Fruit fly (Drosophila melanogaster) whole organism, embryonic: ENCODE data around the gene CG9737.
A peak's percentile ranks its signal among the peaks of the same experiment; 100 is the strongest.

Experiments
- BtbVII ChIP-seq: fragments of 200-800 bp; sonication (Bioruptor generic); optimal IDR thresholded peaks from 3 replicates; lab custom pipeline; 2017; ENCODE audit warnings: missing biosample characterization, mild to moderate bottlenecking, missing genetic modification characterization
- CG10209 ChIP-seq: fragments of 200-800 bp; sonication (Bioruptor generic); optimal IDR thresholded peaks from 3 replicates; lab custom pipeline; 2017; ENCODE audit warnings: missing biosample characterization, mild to moderate bottlenecking, missing genetic modification characterization, missing genetic modification reagents
- CG10366 ChIP-seq: fragments of 200-800 bp; sonication (Bioruptor generic); IDR thresholded peaks from 2 replicates; pipeline ENCODE4 v1.3.6; 2022; ENCODE audit warnings: missing biosample characterization, missing genetic modification characterization
- CG10431 ChIP-seq: fragments of 200-800 bp; sonication (Bioruptor generic); optimal IDR thresholded peaks from 3 replicates; lab custom pipeline; 2018; ENCODE audit warnings: missing biosample characterization, mild to moderate bottlenecking, missing genetic modification characterization
- CG10543 ChIP-seq: fragments of 200-800 bp; sonication (Bioruptor generic); optimal IDR thresholded peaks from 3 replicates; lab custom pipeline; 2017; ENCODE audit warnings: missing biosample characterization, mild to moderate bottlenecking, missing genetic modification characterization, moderate library complexity
- CG1233 ChIP-seq: fragments of 200-800 bp; sonication (Bioruptor generic); optimal IDR thresholded peaks from 4 replicates; lab custom pipeline; 2018; ENCODE audit warnings: missing biosample characterization, mild to moderate bottlenecking, missing genetic modification characterization
- CG12744 ChIP-seq: fragments of 200-800 bp; sonication (Bioruptor generic); optimal IDR thresholded peaks from 2 replicates; lab custom pipeline; 2016; ENCODE audit warnings: missing biosample characterization, missing genetic modification characterization
- CG13894 ChIP-seq: fragments of 200-800 bp; sonication (Bioruptor generic); optimal IDR thresholded peaks from 3 replicates; lab custom pipeline; 2018; ENCODE audit warnings: missing biosample characterization, mild to moderate bottlenecking, missing genetic modification characterization, moderate library complexity
- CG14667 ChIP-seq: fragments of 200-800 bp; sonication (Bioruptor generic); IDR thresholded peaks from 2 replicates; pipeline ENCODE4 v1.3.6; 2022; ENCODE audit warnings: missing biosample characterization, missing genetic modification characterization
- CG15011 ChIP-seq: fragments of 200-800 bp; sonication (Bioruptor generic); optimal IDR thresholded peaks from 3 replicates; lab custom pipeline; 2018; ENCODE audit warnings: missing biosample characterization, mild to moderate bottlenecking, missing genetic modification characterization
- CG15269 ChIP-seq: fragments of 200-800 bp; sonication (Bioruptor generic); optimal IDR thresholded peaks from 2 replicates; lab custom pipeline; 2018; ENCODE audit warnings: missing biosample characterization, mild to moderate bottlenecking, missing genetic modification characterization, moderate library complexity
- CG1792 ChIP-seq: fragments of 200-800 bp; sonication (Bioruptor generic); optimal IDR thresholded peaks from 2 replicates; lab custom pipeline; 2016; ENCODE audit warnings: missing biosample characterization, missing genetic modification characterization
- CG30403 ChIP-seq: fragments of 200-800 bp; sonication (Bioruptor generic); optimal IDR thresholded peaks from 3 replicates; lab custom pipeline; 2016; ENCODE audit warnings: missing biosample characterization, missing genetic modification characterization
- CG31365 ChIP-seq: fragments of 200-800 bp; sonication (Bioruptor generic); optimal IDR thresholded peaks from 2 replicates; lab custom pipeline; 2018; ENCODE audit warnings: missing biosample characterization, mild to moderate bottlenecking, missing genetic modification characterization
- CG3838 ChIP-seq: fragments of 200-800 bp; sonication (Bioruptor generic); optimal IDR thresholded peaks from 3 replicates; lab custom pipeline; 2016; ENCODE audit warnings: missing biosample characterization, missing genetic modification characterization
- CG4282 ChIP-seq: fragments of 200-800 bp; sonication (Bioruptor generic); optimal IDR thresholded peaks from 2 replicates; lab custom pipeline; 2016; ENCODE audit warnings: missing biosample characterization, missing genetic modification characterization
- CG4328 ChIP-seq: fragments of 200-800 bp; sonication (Bioruptor generic); optimal IDR thresholded peaks from 3 replicates; lab custom pipeline; 2017; ENCODE audit warnings: missing biosample characterization, missing genetic modification reagents, missing genetic modification characterization
- CG6272 ChIP-seq: fragments of 200-800 bp; sonication (Bioruptor generic); IDR thresholded peaks from 2 replicates; pipeline ENCODE4 v1.3.6; 2022; ENCODE audit warnings: missing biosample characterization, missing genetic modification characterization
- CG6854 ChIP-seq: fragments of 200-800 bp; sonication (Bioruptor generic); optimal IDR thresholded peaks from 3 replicates; lab custom pipeline; 2017; ENCODE audit warnings: missing biosample characterization, mild to moderate bottlenecking, missing genetic modification characterization
- CG7271 ChIP-seq: fragments of 200-800 bp; sonication (Bioruptor generic); optimal IDR thresholded peaks from 2 replicates; lab custom pipeline; 2018; ENCODE audit warnings: missing biosample characterization, mild to moderate bottlenecking, missing genetic modification characterization, moderate library complexity
- D19A ChIP-seq: fragments of 200-800 bp; optimal IDR thresholded peaks from 3 replicates; lab custom pipeline; 2019; ENCODE audit warnings: missing biosample characterization, mild to moderate bottlenecking, missing genetic modification characterization, moderate library complexity
- Doc2 ChIP-seq: fragments of 200-800 bp; sonication (Bioruptor generic); IDR thresholded peaks from 2 replicates; pipeline ENCODE4 v1.3.6; 2022; ENCODE audit warnings: missing biosample characterization, missing genetic modification characterization
- Dref ChIP-seq: fragments of 200-800 bp; sonication (Bioruptor generic); IDR thresholded peaks from 2 replicates; pipeline ENCODE4 v1.3.6; 2022; ENCODE audit warnings: missing biosample characterization, missing genetic modification characterization
- Fer3 ChIP-seq: fragments of 200-800 bp; sonication (Bioruptor generic); optimal IDR thresholded peaks from 2 replicates; lab custom pipeline; 2018; ENCODE audit warnings: missing biosample characterization, mild to moderate bottlenecking, missing genetic modification characterization, moderate library complexity
- Hand ChIP-seq: fragments of 200-800 bp; sonication (Bioruptor generic); optimal IDR thresholded peaks from 2 replicates; lab custom pipeline; 2017; ENCODE audit warnings: mild to moderate bottlenecking, missing biosample characterization, missing genetic modification reagents, missing genetic modification characterization
- Lhr ChIP-seq: fragments of 200-800 bp; sonication (Bioruptor generic); optimal IDR thresholded peaks from 3 replicates; lab custom pipeline; 2017; ENCODE audit warnings: mild to moderate bottlenecking, missing biosample characterization, missing genetic modification reagents, missing genetic modification characterization
- MBD-R2 ChIP-seq: fragments of 200-800 bp; sonication (Bioruptor generic); IDR thresholded peaks from 2 replicates; pipeline ENCODE4 v1.3.6; 2022; ENCODE audit warnings: missing biosample characterization, missing genetic modification characterization
- Med ChIP-seq: fragments of 200-800 bp; sonication (Bioruptor generic); peaks from one replicate; lab custom pipeline; 2016; ENCODE audit warnings: missing biosample characterization, missing genetic modification characterization, mild to moderate bottlenecking, inconsistent platforms, moderate library complexity
- Oli ChIP-seq: fragments of 200-800 bp; sonication (Bioruptor generic); optimal IDR thresholded peaks from 2 replicates; lab custom pipeline; 2018; ENCODE audit warnings: missing biosample characterization, mild to moderate bottlenecking, missing genetic modification characterization, moderate library complexity
- Ravus ChIP-seq: fragments of 200-800 bp; sonication (Bioruptor generic); IDR thresholded peaks from 2 replicates; pipeline ENCODE4 v1.3.6; 2022; ENCODE audit warnings: missing biosample characterization, missing genetic modification characterization
- Xbp1 ChIP-seq: fragments of 200-800 bp; sonication (Bioruptor generic); optimal IDR thresholded peaks from 3 replicates; lab custom pipeline; 2016; ENCODE audit warnings: missing biosample characterization, mild to moderate bottlenecking, missing genetic modification characterization
- ac ChIP-seq: fragments of 200-800 bp; sonication (Bioruptor generic); optimal IDR thresholded peaks from 3 replicates; lab custom pipeline; 2017; ENCODE audit warnings: missing biosample characterization, mild to moderate bottlenecking, missing genetic modification characterization
- ash1 ChIP-seq: fragments of 200-800 bp; sonication (Bioruptor generic); optimal IDR thresholded peaks from 2 replicates; lab custom pipeline; 2018; ENCODE audit warnings: missing biosample characterization, mild to moderate bottlenecking, missing genetic modification characterization
- bbx ChIP-seq: fragments of 200-800 bp; sonication (Bioruptor generic); IDR thresholded peaks from 2 replicates; pipeline ENCODE4 v1.3.6; 2022; ENCODE audit warnings: missing biosample characterization, missing genetic modification characterization; ENCODE audit not compliant: partially characterized antibody
- bcd ChIP-seq: fragments of 200-800 bp; sonication (Bioruptor generic); optimal IDR thresholded peaks from 2 replicates; lab custom pipeline; 2017; ENCODE audit warnings: missing biosample characterization, mild to moderate bottlenecking, missing genetic modification characterization
- bowl ChIP-seq: fragments of 200-800 bp; sonication (Bioruptor generic); IDR thresholded peaks from 2 replicates; pipeline ENCODE4 v1.3.6; 2022; ENCODE audit warnings: missing biosample characterization, missing genetic modification characterization
- bsh ChIP-seq, 2 experiments: fragments of 200-800 bp; sonication (Bioruptor generic); optimal IDR thresholded peaks; 2 replicates each; lab custom pipeline; 2017 to 2018; ENCODE audit warnings: mild to moderate bottlenecking in 2 of 2, missing biosample characterization in 2 of 2, missing genetic modification characterization in 2 of 2, moderate library complexity in 1 of 2
- dm ChIP-seq: fragments of 200-800 bp; sonication (Bioruptor generic); optimal IDR thresholded peaks from 3 replicates; lab custom pipeline; 2016; ENCODE audit warnings: missing biosample characterization, missing genetic modification characterization
- fd64A ChIP-seq: fragments of 200-800 bp; sonication (Bioruptor generic); optimal IDR thresholded peaks from 3 replicates; lab custom pipeline; 2018; ENCODE audit warnings: missing biosample characterization, mild to moderate bottlenecking, missing genetic modification characterization
- gem ChIP-seq: fragments of 200-800 bp; sonication (Bioruptor generic); optimal IDR thresholded peaks from 2 replicates; lab custom pipeline; 2019; ENCODE audit warnings: missing biosample characterization, mild to moderate bottlenecking, missing genetic modification characterization, moderate library complexity
- jumu ChIP-seq: fragments of 200-800 bp; sonication (Bioruptor generic); optimal IDR thresholded peaks from 3 replicates; lab custom pipeline; 2016; ENCODE audit warnings: missing biosample characterization, missing genetic modification characterization
- kni ChIP-seq: fragments of 200-800 bp; sonication (Bioruptor generic); optimal IDR thresholded peaks from 3 replicates; lab custom pipeline; 2017; ENCODE audit warnings: mild to moderate bottlenecking, missing biosample characterization, missing genetic modification reagents, missing genetic modification characterization
- mld ChIP-seq: fragments of 200-800 bp; sonication (Bioruptor generic); IDR thresholded peaks from 3 replicates; pipeline ENCODE4 v1.3.6; 2022; ENCODE audit warnings: missing biosample characterization, missing genetic modification characterization; ENCODE audit not compliant: partially characterized antibody
- odd ChIP-seq: fragments of 200-800 bp; sonication (Bioruptor generic); optimal IDR thresholded peaks from 2 replicates; lab custom pipeline; 2017; ENCODE audit warnings: missing biosample characterization, mild to moderate bottlenecking, missing genetic modification characterization
- ranshi ChIP-seq: fragments of 200-800 bp; sonication (Bioruptor generic); IDR thresholded peaks from 2 replicates; pipeline ENCODE4 v1.3.6; 2022; ENCODE audit warnings: missing biosample characterization, missing genetic modification characterization
- schlank ChIP-seq: fragments of 200-800 bp; sonication (Bioruptor generic); optimal IDR thresholded peaks from 2 replicates; lab custom pipeline; 2018; ENCODE audit warnings: missing biosample characterization, mild to moderate bottlenecking, missing genetic modification characterization
- slp2 ChIP-seq: fragments of 200-800 bp; sonication (Bioruptor generic); optimal IDR thresholded peaks from 2 replicates; lab custom pipeline; 2016; ENCODE audit warnings: missing biosample characterization, missing genetic modification characterization
- stc ChIP-seq: fragments of 200-800 bp; sonication (Bioruptor generic); IDR thresholded peaks from 2 replicates; pipeline ENCODE4 v1.3.6; 2022; ENCODE audit warnings: missing biosample characterization, missing genetic modification characterization
- tna ChIP-seq: fragments of 200-800 bp; sonication (Bioruptor generic); IDR thresholded peaks from 2 replicates; pipeline ENCODE4 v1.3.6; 2022; ENCODE audit warnings: missing biosample characterization, missing genetic modification characterization; ENCODE audit not compliant: partially characterized antibody
- vfl ChIP-seq: fragments of 200-800 bp; sonication (Bioruptor generic); optimal IDR thresholded peaks from 2 replicates; lab custom pipeline; 2016; ENCODE audit warnings: missing biosample characterization, missing genetic modification characterization
- wdn ChIP-seq: fragments of 200-800 bp; sonication (Bioruptor generic); IDR thresholded peaks from 2 replicates; pipeline ENCODE4 v1.3.6; 2022; ENCODE audit warnings: missing biosample characterization, missing genetic modification characterization

CG9737 gene

dm6 chr3R:30198793-30199192 lies 44.3 kb downstream of the CG9737 start (continued):
- TF ChIP-seq CG30403 (GFP tag; lab: Kevin White, UChicago) (no peak), ac (no peak), CG10431 (GFP tag; lab: Kevin White, UChicago) (peak; percentile 42), bcd (GFP tag; lab: Kevin White, UChicago) (peak; percentile 1), odd (peak; percentile 16), vfl (GFP tag; lab: Kevin White, UChicago) (no peak), Doc2 (GFP tag; lab: Robert Waterston, UW) (no peak), Dref (GFP tag; lab: Robert Waterston, UW) (no peak), CG12744 (GFP tag; lab: Kevin White, UChicago) (no peak), Med (GFP tag; lab: Kevin White, UChicago) (peak; percentile 89), CG1792 (GFP tag; lab: Kevin White, UChicago) (no peak), CG4328 (peak; percentile 39), CG6272 (GFP tag; lab: Robert Waterston, UW) (no peak), CG15011 (no peak), mld (GFP tag; lab: Robert Waterston, UW) (no peak), stc (GFP tag; lab: Robert Waterston, UW) (no peak), kni (GFP tag; lab: Kevin White, UChicago) (peak; percentile 11), CG10366 (0 out of 2 replicates have a peak, but pooled peaks have one; percentile 14), CG10209 (GFP tag; lab: Kevin White, UChicago) (peak; percentile 23), bowl (GFP tag; lab: Robert Waterston, UW) (no peak), bsh (GFP tag; optimal IDR thresholded peaks at IDR 0.05; lab: Kevin White, UChicago) (peak in 1 of 2 experiments; percentile 6), Ravus (GFP tag; lab: Robert Waterston, UW) (no peak), CG1233 (GFP tag; lab: Kevin White, UChicago) (peak; percentile 24), CG3838 (no peak), fd64A (GFP tag; lab: Kevin White, UChicago) (no peak), schlank (tag; lab: Kevin White, UChicago) (peak; percentile 49), MBD-R2 (GFP tag; lab: Robert Waterston, UW) (peak; percentile 14; the same call in 1 of the 2 replicates), tna (GFP tag; lab: Robert Waterston, UW) (no peak), wdn (0 out of 2 replicates have a peak, but pooled peaks have one; percentile 17), CG15269 (tag; lab: Kevin White, UChicago) (peak; percentile 12), Xbp1 (GFP tag; lab: Kevin White, UChicago) (no peak), slp2 (GFP tag; lab: Kevin White, UChicago) (no peak), dm (no peak), CG13894 (peak; percentile 65), ash1 (peak; percentile 27), Oli (tag; lab: Kevin White, UChicago) (no peak), BtbVII (GFP tag; lab: Kevin White, UChicago) (peak; percentile 20), Fer3 (tag; lab: Kevin White, UChicago) (peak; percentile 38), D19A (tag; lab: Kevin White, UChicago) (no peak), gem (tag; lab: Kevin White, UChicago) (peak; percentile 10), CG7271 (tag; lab: Kevin White, UChicago) (no peak), CG31365 (no peak), Hand (GFP tag; lab: Kevin White, UChicago) (peak; percentile 22), ranshi (GFP tag; lab: Robert Waterston, UW) (0 out of 2 replicates have a peak, but pooled peaks have one; percentile 10), Lhr (GFP tag; lab: Kevin White, UChicago) (no peak), bbx (GFP tag; lab: Robert Waterston, UW) (no peak), CG6854 (peak; percentile 21), jumu (no peak), CG4282 (GFP tag; lab: Kevin White, UChicago) (no peak), CG10543 (peak; percentile 79), CG14667 (GFP tag; lab: Robert Waterston, UW) (no peak)
